Worm (Caenorhabditis elegans): Measurements from ENCODE around the gene cdr-7.
A peak's percentile ranks its signal among the peaks of the same experiment; 100 is the strongest.

Gene cdr-7

ce11 chrV:12429039-12429438 is 17.1 kb upstream of the cdr-7 start, which contains the start of gene C54D10.5:
C54D10.5 (plus strand) TSS chrV:12429339.
- TF ChIP-seq unc-120 (tag; optimal IDR thresholded peaks at IDR 0.05; ENCODE audit: poor library complexity, severe bottlenecking) = no peak
- no peak for TF ChIP-seq drap-1 (GFP tag; optimal IDR thresholded peaks at IDR 0.05)
- no peak for TF ChIP-seq bed-3 (GFP tag; optimal IDR thresholded peaks at IDR 0.05)
- TF ChIP-seq flh-1 (GFP tag; optimal IDR thresholded peaks at IDR 0.05) = no peak
- TF ChIP-seq ces-1 (GFP tag; optimal IDR thresholded peaks at IDR 0.05) = no peak
- no peak for TF ChIP-seq blmp-1 (tag; optimal IDR thresholded peaks at IDR 0.05)
- TF ChIP-seq nhr-2 (tag; optimal IDR thresholded peaks at IDR 0.05) = no peak
- no peak for TF ChIP-seq nhr-12 (tag; optimal IDR thresholded peaks at IDR 0.05)
- TF ChIP-seq ceh-83 (GFP tag; optimal IDR thresholded peaks at IDR 0.05) = no peak
- no peak for TF ChIP-seq ztf-11 (tag; optimal IDR thresholded peaks at IDR 0.05)
- no peak for TF ChIP-seq pha-4 (tag; optimal IDR thresholded peaks at IDR 0.05)
- no peak for TF ChIP-seq elt-1 (tag; optimal IDR thresholded peaks at IDR 0.05; ENCODE audit: borderline replicate concordance, insufficient read depth)
- no peak for TF ChIP-seq lin-13 (tag; optimal IDR thresholded peaks at IDR 0.05)

ce11 chrV:12427826-12428225 is 15.9 kb upstream of the cdr-7 start:
- no peak for TF ChIP-seq lin-13 (tag; optimal IDR thresholded peaks at IDR 0.05)
- no peak for TF ChIP-seq tbx-8 (GFP tag; optimal IDR thresholded peaks at IDR 0.05)
- no peak for TF ChIP-seq lin-32 (GFP tag; optimal IDR thresholded peaks at IDR 0.05)
- TF ChIP-seq ces-1 (GFP tag; optimal IDR thresholded peaks at IDR 0.05) = no peak
- no peak for TF ChIP-seq ceh-83 (GFP tag; optimal IDR thresholded peaks at IDR 0.05)
- no peak for TF ChIP-seq drap-1 (GFP tag; optimal IDR thresholded peaks at IDR 0.05)
- TF ChIP-seq ztf-11 (tag; optimal IDR thresholded peaks at IDR 0.05) = no peak
- TF ChIP-seq ceh-39 (tag; optimal IDR thresholded peaks at IDR 0.05) = no peak
- TF ChIP-seq mls-2 (tag; optimal IDR thresholded peaks at IDR 0.05) = no peak
- no peak for TF ChIP-seq mep-1 (tag; optimal IDR thresholded peaks at IDR 0.05)
- TF ChIP-seq unc-120 (tag; optimal IDR thresholded peaks at IDR 0.05; ENCODE audit: poor library complexity, severe bottlenecking) = no peak
- TF ChIP-seq nhr-28 (tag; optimal IDR thresholded peaks at IDR 0.05) = no peak
- TF ChIP-seq mab-5 (tag; optimal IDR thresholded peaks at IDR 0.05) = no peak
- TF ChIP-seq unc-39 (tag; optimal IDR thresholded peaks at IDR 0.05) = no peak
- no peak for TF ChIP-seq ceh-43 (GFP tag; optimal IDR thresholded peaks at IDR 0.05)
- TF ChIP-seq elt-1 (tag; optimal IDR thresholded peaks at IDR 0.05; ENCODE audit: borderline replicate concordance, insufficient read depth) = no peak
- no peak for TF ChIP-seq unc-62 (GFP tag; optimal IDR thresholded peaks at IDR 0.05)
- no peak for TF ChIP-seq blmp-1 (tag; optimal IDR thresholded peaks at IDR 0.05)
- no peak for TF ChIP-seq cnd-1 (tag; optimal IDR thresholded peaks at IDR 0.05)
- no peak for TF ChIP-seq ham-2 (GFP tag; optimal IDR thresholded peaks at IDR 0.05)

ce11 chrV:12421360-12421759 is 9.4 kb upstream of the cdr-7 start:
- peak; percentile 74 for TF ChIP-seq ces-1 (GFP tag; optimal IDR thresholded peaks at IDR 0.05)
- no peak for TF ChIP-seq ceh-39 (tag; optimal IDR thresholded peaks at IDR 0.05)
- TF ChIP-seq ceh-83 (GFP tag; optimal IDR thresholded peaks at IDR 0.05) = no peak

ce11 chrV:12420843-12421242 is 8.9 kb upstream of the cdr-7 start, which contains the start of gene C54D10.4:
C54D10.4 (minus strand) TSS chrV:12420943.
- TF ChIP-seq ztf-11 (tag; optimal IDR thresholded peaks at IDR 0.05) = no peak
- TF ChIP-seq ces-1 (GFP tag; optimal IDR thresholded peaks at IDR 0.05) = no peak
- no peak for TF ChIP-seq nhr-237 (tag; optimal IDR thresholded peaks at IDR 0.05)

ce11 chrV:12418292-12418691 is 6.4 kb upstream of the cdr-7 start, which contains the start of gene C54D10.3:
C54D10.3 (plus strand) TSS chrV:12418592.
- TF ChIP-seq nhr-76 (tag; optimal IDR thresholded peaks at IDR 0.05) (no peak), ceh-43 (GFP tag; optimal IDR thresholded peaks at IDR 0.05) (no peak), unc-62 (GFP tag; optimal IDR thresholded peaks at IDR 0.05) (no peak)

ce11 chrV:12417277-12417676 is 5.4 kb upstream of the cdr-7 start, which contains the start of gene cdr-3:
cdr-3 (minus strand) TSS chrV:12417377.
- no peak for TF ChIP-seq sptf-1 (tag; optimal IDR thresholded peaks at IDR 0.05)
- no peak for TF ChIP-seq nhr-76 (tag; optimal IDR thresholded peaks at IDR 0.05)
- no peak for TF ChIP-seq nhr-12 (tag; optimal IDR thresholded peaks at IDR 0.05)
- TF ChIP-seq ceh-39 (tag; optimal IDR thresholded peaks at IDR 0.05) = no peak
- no peak for TF ChIP-seq cnd-1 (tag; optimal IDR thresholded peaks at IDR 0.05)
- TF ChIP-seq pha-4 (tag; optimal IDR thresholded peaks at IDR 0.05) = no peak
- no peak for TF ChIP-seq flh-1 (GFP tag; optimal IDR thresholded peaks at IDR 0.05)

Data from whole organism, mixed stage, embryonic.